Fruit fly (Drosophila melanogaster) whole organism, embryonic: Measurements from ENCODE around the gene Mo25.
A peak's percentile ranks its signal among the peaks of the same experiment; 100 is the strongest.

Source experiments
- Awh ChIP-seq: fragments of 200-800 bp; sonication (Bioruptor generic); IDR thresholded peaks from 2 replicates; pipeline ENCODE4, ENCODE4 v1.3.6; 2022; ENCODE audit warnings: missing biosample characterization, missing genetic modification characterization
- CG10654 ChIP-seq: fragments of 200-800 bp; sonication (Bioruptor generic); optimal IDR thresholded peaks from 2 replicates; lab custom pipeline; 2016; ENCODE audit warnings: missing biosample characterization, missing genetic modification characterization
- CG11560 ChIP-seq: fragments of 200-800 bp; sonication (Bioruptor generic); IDR thresholded peaks from 3 replicates; pipeline ENCODE4 v1.3.6; 2022; ENCODE audit warnings: missing biosample characterization, missing genetic modification characterization
- CG12299 ChIP-seq: fragments of 200-800 bp; sonication (Bioruptor generic); optimal IDR thresholded peaks from 2 replicates; lab custom pipeline; 2018; ENCODE audit warnings: missing biosample characterization, mild to moderate bottlenecking, missing genetic modification characterization
- CG13287 ChIP-seq: fragments of 200-800 bp; sonication (Bioruptor generic); IDR thresholded peaks from 2 replicates; pipeline ENCODE4 v1.3.6; 2022; ENCODE audit warnings: missing biosample characterization, missing genetic modification characterization; ENCODE audit not compliant: partially characterized antibody
- CG14441 ChIP-seq: fragments of 200-800 bp; sonication (Bioruptor generic); IDR thresholded peaks from 2 replicates; pipeline ENCODE4 v1.3.6; 2022; ENCODE audit warnings: missing biosample characterization, missing genetic modification characterization
- CG15696 ChIP-seq: fragments of 200-800 bp; sonication (Bioruptor generic); optimal IDR thresholded peaks from 2 replicates; lab custom pipeline; 2019; ENCODE audit warnings: missing biosample characterization, mild to moderate bottlenecking, missing genetic modification characterization, moderate library complexity
- CG1647 ChIP-seq: fragments of 200-800 bp; sonication (Bioruptor generic); optimal IDR thresholded peaks from 3 replicates; lab custom pipeline; 2016; ENCODE audit warnings: missing biosample characterization, missing genetic modification characterization
- CG31224 ChIP-seq: fragments of 200-800 bp; sonication (Bioruptor generic); IDR thresholded peaks from 2 replicates; pipeline ENCODE4 v1.3.6; 2022; ENCODE audit warnings: missing biosample characterization, missing genetic modification characterization
- CG3163 ChIP-seq: fragments of 200-800 bp; sonication (Bioruptor generic); optimal IDR thresholded peaks from 3 replicates; lab custom pipeline; 2016; ENCODE audit warnings: missing biosample characterization, missing genetic modification characterization
- CG34224 ChIP-seq: fragments of 200-800 bp; sonication (Bioruptor generic); IDR thresholded peaks from 3 replicates; pipeline ENCODE4 v1.3.6; 2022; ENCODE audit warnings: missing biosample characterization, missing genetic modification characterization; ENCODE audit not compliant: partially characterized antibody
- CG34376 ChIP-seq: fragments of 200-800 bp; sonication (Bioruptor generic); optimal IDR thresholded peaks from 2 replicates; lab custom pipeline; 2018; ENCODE audit warnings: missing biosample characterization, mild to moderate bottlenecking, missing genetic modification characterization
- CG4328 ChIP-seq: fragments of 200-800 bp; sonication (Bioruptor generic); optimal IDR thresholded peaks from 3 replicates; lab custom pipeline; 2017; ENCODE audit warnings: missing biosample characterization, missing genetic modification reagents, missing genetic modification characterization
- CG4707 ChIP-seq: fragments of 200-800 bp; sonication (Bioruptor generic); optimal IDR thresholded peaks from 2 replicates; lab custom pipeline; 2018; ENCODE audit warnings: missing biosample characterization, mild to moderate bottlenecking, missing genetic modification characterization, moderate library complexity
- CG6683 ChIP-seq: fragments of 200-800 bp; sonication (Bioruptor generic); optimal IDR thresholded peaks from 2 replicates; lab custom pipeline; 2017; ENCODE audit warnings: missing biosample characterization, mild to moderate bottlenecking, missing genetic modification characterization, missing genetic modification reagents
- CG7372 ChIP-seq: fragments of 200-800 bp; sonication (Bioruptor generic); IDR thresholded peaks from 2 replicates; pipeline ENCODE4 v1.3.6; 2022; ENCODE audit warnings: missing biosample characterization, missing genetic modification characterization
- CG7556 ChIP-seq: fragments of 200-800 bp; sonication (Bioruptor generic); optimal IDR thresholded peaks from 2 replicates; lab custom pipeline; 2017; ENCODE audit warnings: missing biosample characterization, mild to moderate bottlenecking, missing genetic modification characterization
- CG8089 ChIP-seq: fragments of 200-800 bp; sonication (Bioruptor generic); optimal IDR thresholded peaks from 3 replicates; lab custom pipeline; 2016; ENCODE audit warnings: missing biosample characterization, missing genetic modification characterization
- CG8478 ChIP-seq: fragments of >200 bp; optimal IDR thresholded peaks from 2 replicates; lab custom pipeline; 2018
- CG9727 ChIP-seq: fragments of 200-800 bp; sonication (Bioruptor generic); optimal IDR thresholded peaks from 3 replicates; lab custom pipeline; 2017; ENCODE audit warnings: missing biosample characterization, mild to moderate bottlenecking, missing genetic modification characterization
- CG9817 ChIP-seq: fragments of 200-800 bp; sonication (Bioruptor generic); optimal IDR thresholded peaks from 2 replicates; lab custom pipeline; 2018; ENCODE audit warnings: missing biosample characterization, mild to moderate bottlenecking, missing genetic modification characterization, moderate library complexity
- CrebB ChIP-seq: fragments of 200-800 bp; sonication (Bioruptor generic); optimal IDR thresholded peaks from 3 replicates; lab custom pipeline; 2018; ENCODE audit warnings: missing biosample characterization, mild to moderate bottlenecking, missing genetic modification characterization
- Deaf1 ChIP-seq: fragments of 200-800 bp; optimal IDR thresholded peaks from 3 replicates; lab custom pipeline; 2019; ENCODE audit warnings: missing biosample characterization, mild to moderate bottlenecking, missing genetic modification characterization, moderate library complexity
- Dfd ChIP-seq, 2 experiments: fragments of >200 bp; optimal IDR thresholded peaks; 2 replicates each; lab custom pipeline; 2017; ENCODE audit warnings: missing biosample characterization in 2 of 2, missing genetic modification characterization in 2 of 2
- Dp ChIP-seq: fragments of 200-800 bp; sonication (Bioruptor generic); optimal IDR thresholded peaks from 2 replicates; lab custom pipeline; 2018; ENCODE audit warnings: missing biosample characterization, mild to moderate bottlenecking, missing genetic modification characterization, moderate library complexity
- H15 ChIP-seq: fragments of 200-800 bp; sonication (Bioruptor generic); IDR thresholded peaks from 3 replicates; pipeline ENCODE4 v1.3.6; 2022; ENCODE audit warnings: missing biosample characterization, missing genetic modification characterization
- HLH3B ChIP-seq: fragments of 200-800 bp; sonication (Bioruptor generic); IDR thresholded peaks from 2 replicates; pipeline ENCODE4 v1.3.6; 2022; ENCODE audit warnings: missing biosample characterization, missing genetic modification characterization
- Hsf ChIP-seq: fragments of 200-800 bp; sonication (Bioruptor generic); optimal IDR thresholded peaks from 3 replicates; lab custom pipeline; 2016; ENCODE audit warnings: missing biosample characterization, missing genetic modification characterization
- Mes4 ChIP-seq: fragments of 200-800 bp; sonication (Bioruptor generic); optimal IDR thresholded peaks from 2 replicates; lab custom pipeline; 2016; ENCODE audit warnings: missing biosample characterization, missing genetic modification characterization
- NC2α ChIP-seq: fragments of 200-800 bp; sonication (Bioruptor generic); optimal IDR thresholded peaks from 2 replicates; lab custom pipeline; 2016; ENCODE audit warnings: missing biosample characterization, missing genetic modification characterization
- Nf-YA ChIP-seq: fragments of 200-800 bp; sonication (Bioruptor generic); IDR thresholded peaks from 2 replicates; pipeline ENCODE4 v1.3.6; 2022; ENCODE audit warnings: missing biosample characterization, missing genetic modification characterization
- NfI ChIP-seq: fragments of 200-800 bp; sonication (Bioruptor generic); optimal IDR thresholded peaks from 3 replicates; lab custom pipeline; 2018; ENCODE audit warnings: missing biosample characterization, mild to moderate bottlenecking, missing genetic modification characterization, moderate library complexity
- Oaz ChIP-seq: fragments of 200-800 bp; sonication (Bioruptor generic); IDR thresholded peaks from 2 replicates; pipeline ENCODE4 v1.3.6; 2022; ENCODE audit warnings: missing biosample characterization, missing genetic modification characterization
- Pdp1 ChIP-seq, 2 experiments: fragments of 200-800 bp; sonication (Bioruptor generic); optimal IDR thresholded peaks; 3 replicates each; lab custom pipeline; 2016; ENCODE audit warnings: missing biosample characterization in 2 of 2, missing genetic modification characterization in 2 of 2, mild to moderate bottlenecking in 1 of 2, moderate library complexity in 1 of 2
- Rfx ChIP-seq: fragments of 200-800 bp; sonication (Bioruptor generic); IDR thresholded peaks from 2 replicates; pipeline ENCODE4 v1.3.6; 2022; ENCODE audit warnings: missing biosample characterization, missing genetic modification characterization
- abd-A ChIP-seq: fragments of 200-800 bp; sonication (Bioruptor generic); optimal IDR thresholded peaks from 3 replicates; lab custom pipeline; 2019; ENCODE audit warnings: missing biosample characterization, mild to moderate bottlenecking, missing genetic modification characterization, moderate library complexity
- bcd ChIP-seq: fragments of 200-800 bp; sonication (Bioruptor generic); optimal IDR thresholded peaks from 2 replicates; lab custom pipeline; 2017; ENCODE audit warnings: missing biosample characterization, mild to moderate bottlenecking, missing genetic modification characterization
- bigmax ChIP-seq: fragments of 200-800 bp; sonication (Bioruptor generic); optimal IDR thresholded peaks from 2 replicates; lab custom pipeline; 2018; ENCODE audit warnings: missing biosample characterization, mild to moderate bottlenecking, missing genetic modification characterization
- dmrt11E ChIP-seq: fragments of 200-800 bp; sonication (Bioruptor generic); optimal IDR thresholded peaks from 3 replicates; lab custom pipeline; 2018; ENCODE audit warnings: missing biosample characterization, mild to moderate bottlenecking, missing genetic modification characterization, moderate library complexity
- eve ChIP-seq, 2 experiments: fragments of >200 bp; optimal IDR thresholded peaks; 2 replicates each; lab custom pipeline; 2017; ENCODE audit warnings: missing biosample characterization in 2 of 2, missing genetic modification characterization in 2 of 2
- fd96Cb ChIP-seq: fragments of 200-800 bp; sonication (Bioruptor generic); optimal IDR thresholded peaks from 2 replicates; lab custom pipeline; 2018; ENCODE audit warnings: missing biosample characterization, mild to moderate bottlenecking, missing genetic modification characterization, moderate library complexity
- gcm2 ChIP-seq: fragments of 200-800 bp; sonication (Bioruptor generic); optimal IDR thresholded peaks from 2 replicates; lab custom pipeline; 2016; ENCODE audit warnings: missing biosample characterization, missing genetic modification characterization
- gsb ChIP-seq: fragments of 200-800 bp; sonication (Bioruptor generic); IDR thresholded peaks from 2 replicates; pipeline ENCODE4 v1.3.6; 2022; ENCODE audit warnings: missing biosample characterization, missing genetic modification characterization
- mld ChIP-seq: fragments of 200-800 bp; sonication (Bioruptor generic); IDR thresholded peaks from 3 replicates; pipeline ENCODE4 v1.3.6; 2022; ENCODE audit warnings: missing biosample characterization, missing genetic modification characterization; ENCODE audit not compliant: partially characterized antibody
- salm ChIP-seq: fragments of 200-800 bp; sonication (Bioruptor generic); optimal IDR thresholded peaks from 2 replicates; lab custom pipeline; 2018; ENCODE audit warnings: missing biosample characterization, mild to moderate bottlenecking, missing genetic modification characterization
- sim ChIP-seq: fragments of 200-800 bp; sonication (Bioruptor generic); IDR thresholded peaks from 2 replicates; pipeline ENCODE4 v1.3.6; 2022; ENCODE audit warnings: missing biosample characterization, missing genetic modification characterization
- twi ChIP-seq: fragments of 200-800 bp; optimal IDR thresholded peaks from 2 replicates; lab custom pipeline; 2019; ENCODE audit warnings: missing biosample characterization, mild to moderate bottlenecking, missing genetic modification characterization, moderate library complexity
- unc-4 ChIP-seq: fragments of 200-800 bp; sonication (Bioruptor generic); IDR thresholded peaks from 2 replicates; pipeline ENCODE4 v1.3.6; 2022; ENCODE audit warnings: missing biosample characterization, missing genetic modification characterization; ENCODE audit not compliant: partially characterized antibody
- unpg ChIP-seq: fragments of 200-800 bp; sonication (Bioruptor generic); optimal IDR thresholded peaks from 3 replicates; lab custom pipeline; 2018; ENCODE audit warnings: missing biosample characterization, mild to moderate bottlenecking, missing genetic modification characterization, moderate library complexity
- usp ChIP-seq: fragments of >200 bp; optimal IDR thresholded peaks from 2 replicates; lab custom pipeline; 2017; ENCODE audit warnings: missing biosample characterization, missing genetic modification characterization
- zen2 ChIP-seq: fragments of 200-800 bp; sonication (Bioruptor generic); IDR thresholded peaks from 3 replicates; pipeline ENCODE4 v1.3.6; 2022; ENCODE audit warnings: missing biosample characterization, missing genetic modification characterization; ENCODE audit not compliant: partially characterized antibody

The Mo25 gene

dm6 chr3L:16640509-16641068 lies 25.3 kb upstream of the Mo25 start (continued):
- TF ChIP-seq Pdp1 (GFP tag; optimal IDR thresholded peaks at IDR 0.05; lab: Kevin White, UChicago) (no peak), unpg (GFP tag; lab: Kevin White, UChicago) (peak; percentile 41), bcd (GFP tag; lab: Kevin White, UChicago) (peak; percentile 12), CG3163 (GFP tag; lab: Kevin White, UChicago) (no peak), CG6683 (GFP tag; lab: Kevin White, UChicago) (no peak), gcm2 (GFP tag; lab: Kevin White, UChicago) (no peak), fd96Cb (tag; lab: Kevin White, UChicago) (peak; percentile 18), H15 (no peak), HLH3B (GFP tag; lab: Robert Waterston, UW) (no peak), salm (tag; lab: Kevin White, UChicago) (peak; percentile 64), CG12299 (tag; lab: Kevin White, UChicago) (no peak), CG4707 (peak; percentile 14), NC2α (GFP tag; lab: Kevin White, UChicago) (no peak), Hsf (GFP tag; lab: Kevin White, UChicago) (no peak), dmrt11E (tag; lab: Kevin White, UChicago) (peak; percentile 83), CG4328 (GFP tag; lab: Kevin White, UChicago) (no peak), CG8478 (lab: Kevin White, UChicago) (no peak), unc-4 (GFP tag; lab: Robert Waterston, UW) (no peak), usp (no peak), zen2 (GFP tag; lab: Robert Waterston, UW) (no peak), eve (GFP tag; optimal IDR thresholded peaks at IDR 0.05; lab: Kevin White, UChicago) (no peak), CG14441 (GFP tag; lab: Robert Waterston, UW) (no peak), CG13287 (GFP tag; lab: Robert Waterston, UW) (no peak), CG9817 (tag; lab: Kevin White, UChicago) (no peak), twi (tag; lab: Kevin White, UChicago) (no peak), CG10654 (peak; percentile 22), Dfd (GFP tag; optimal IDR thresholded peaks at IDR 0.05; lab: Kevin White, UChicago) (no peak), CrebB (tag; lab: Kevin White, UChicago) (no peak), gsb (no peak), Rfx (GFP tag; lab: Robert Waterston, UW) (no peak), CG1647 (GFP tag; lab: Kevin White, UChicago) (no peak), mld (no peak), Oaz (GFP tag; lab: Robert Waterston, UW) (no peak), sim (no peak), Deaf1 (no peak), Awh (GFP tag; lab: Robert Waterston, UW) (no peak), CG9727 (GFP tag; lab: Kevin White, UChicago) (peak; percentile 79), abd-A (tag; lab: Kevin White, UChicago) (no peak), CG11560 (tag; lab: Robert Waterston, UW) (no peak), CG34376 (no peak), Nf-YA (GFP tag; lab: Robert Waterston, UW) (no peak), CG31224 (GFP tag; lab: Robert Waterston, UW) (no peak), bigmax (GFP tag; lab: Kevin White, UChicago) (no peak), Dp (GFP tag; lab: Kevin White, UChicago) (no peak), CG15696 (tag; lab: Kevin White, UChicago) (peak; percentile 84), Mes4 (GFP tag; lab: Kevin White, UChicago) (no peak), CG7372 (no peak), CG7556 (GFP tag; lab: Kevin White, UChicago) (peak; percentile 38), NfI (no peak), CG34224 (GFP tag; lab: Robert Waterston, UW) (no peak), CG8089 (GFP tag; lab: Kevin White, UChicago) (no peak)
